Worm (Caenorhabditis elegans) whole organism, L3 larva: ENCODE measurements around the gene dex-1.

ENCODE experiments used
- nhr-237 ChIP-seq: fragments of 150-350 bp; optimal IDR thresholded peaks from 2 replicates; lab custom pipeline; 2014; ENCODE audit warnings: missing biosample characterization, missing genetic modification characterization
- nhr-67 ChIP-seq: fragments of 150-350 bp; optimal IDR thresholded peaks from 2 replicates; lab custom pipeline; 2014; ENCODE audit warnings: missing biosample characterization, missing genetic modification characterization
- nhr-77 ChIP-seq: fragments of 150-350 bp; optimal IDR thresholded peaks from 2 replicates; lab custom pipeline; 2014; ENCODE audit warnings: missing biosample characterization, missing genetic modification characterization
- skn-1 ChIP-seq: fragments of 150-350 bp; optimal IDR thresholded peaks from 2 replicates; lab custom pipeline; 2014; ENCODE audit warnings: missing biosample characterization, missing genetic modification characterization
- unc-39 ChIP-seq: sonication (generic microtip); optimal IDR thresholded peaks from 4 replicates; lab custom pipeline; 2017; ENCODE audit warnings: missing biosample characterization, missing genetic modification characterization

DNA sequence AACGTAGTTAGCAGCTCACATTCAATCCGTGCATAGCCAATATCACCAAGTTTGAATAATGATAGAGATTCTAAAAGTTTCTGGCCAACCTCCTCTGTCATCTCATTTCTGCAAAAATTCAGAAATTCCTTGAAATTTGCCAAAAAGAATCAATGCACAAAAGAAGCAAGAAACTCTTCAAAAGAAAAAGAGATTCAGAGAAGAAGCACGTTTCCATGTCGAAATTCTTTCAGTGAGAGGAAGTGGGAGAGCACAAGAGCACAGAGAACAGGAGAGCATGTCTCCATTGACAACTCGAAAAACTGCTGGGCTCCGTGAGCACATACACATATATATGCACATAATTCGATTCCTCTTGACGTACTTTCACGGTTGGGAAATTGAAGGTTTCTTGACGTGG is 8.5 kb upstream of the dex-1 start, which contains the start of gene nekl-4:
- no peak for TF ChIP-seq nhr-77 (tag; lab: Kevin White, UChicago)
- no peak for TF ChIP-seq nhr-237 (tag; lab: Kevin White, UChicago)
- TF ChIP-seq unc-39 (tag; lab: Kevin White, UChicago), result no peak
- TF ChIP-seq skn-1, result no peak
- no peak for TF ChIP-seq nhr-67 (tag; lab: Kevin White, UChicago)
